Fruit fly (Drosophila melanogaster): Measurements from ENCODE around the gene CG3618.

DNA sequence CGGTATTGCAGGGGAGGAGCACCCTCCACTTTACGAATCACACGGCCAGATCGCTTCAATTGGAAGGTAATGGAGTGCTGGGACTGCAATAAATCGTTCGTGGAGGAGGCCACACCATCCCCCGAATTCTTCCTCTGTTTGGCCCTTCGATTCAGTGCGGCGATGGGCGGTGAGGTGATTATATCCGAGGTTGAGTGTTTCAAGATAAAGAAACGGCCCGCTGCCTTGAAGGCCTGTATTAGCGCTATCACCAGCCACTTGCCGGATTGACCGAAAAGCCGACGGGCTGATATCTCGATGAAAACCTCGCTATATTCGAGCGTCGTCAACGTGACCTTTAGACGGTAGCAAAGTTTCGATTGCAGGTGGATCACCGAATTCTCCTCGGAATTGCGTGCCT, 38.4 kb downstream of the CG3618 start:
- TF ChIP-seq CG8478 (optimal IDR thresholded peaks at IDR 0.05) (no peak), CTCF (optimal IDR thresholded peaks at IDR 0.05) (no peak)

All from S2 (cell line).